Worm (Caenorhabditis elegans) whole organism, midembryonic: ENCODE data around the gene cnc-7.
A peak's percentile ranks its signal among the peaks of the same experiment; 100 is the strongest.
"Not testable (repeated sequence)": the region's sequence is repeated elsewhere in the genome, so short reads cannot be mapped to it uniquely, and the experiment has no call there.

Experiments
- tab-1 ChIP-seq: fragments of 200-800 bp; sonication (Bioruptor generic); IDR thresholded peaks from 2 replicates; pipeline ENCODE4 v1.3.6; 2022; ENCODE audit warnings: missing genetic modification characterization, missing compliant biosample characterization
- ztf-23 ChIP-seq: fragments of 200-800 bp; sonication (Bioruptor generic); IDR thresholded peaks from 2 replicates; pipeline ENCODE4 v1.3.6; 2022; ENCODE audit warnings: missing genetic modification reagents, missing genetic modification characterization, missing compliant biosample characterization
- ztf-29 ChIP-seq: fragments of 200-800 bp; sonication (Bioruptor generic); IDR thresholded peaks from 2 replicates; pipeline ENCODE4 v1.3.6; 2022; ENCODE audit warnings: missing genetic modification reagents, missing genetic modification characterization, missing compliant biosample characterization

- not testable (repeated sequence) for TF ChIP-seq ztf-29, ztf-23
- 0 out of 2 replicates have a peak, but pooled peaks have one; percentile 37 for TF ChIP-seq tab-1
Observed at ce11 chrV:20431390-20431789, 37.5 kb downstream of the cnc-7 start.
